Worm (Caenorhabditis elegans) whole organism, early embryonic: ENCODE measurements around the gene Y70C5C.1.

Experiments used
- F13C5.2 ChIP-seq: sonication (generic microtip); optimal IDR thresholded peaks from 2 replicates; lab custom pipeline; 2017; ENCODE audit warnings: mild to moderate bottlenecking, missing genetic modification characterization, inconsistent platforms, missing compliant biosample characterization
- ama-1 ChIP-seq: fragments of 150-350 bp; optimal IDR thresholded peaks from 2 replicates; lab custom pipeline; 2014
- ets-7 ChIP-seq: sonication (generic microtip); optimal IDR thresholded peaks from 2 replicates; lab custom pipeline; 2016; ENCODE audit warnings: missing genotype, missing genetic modification characterization, missing compliant biosample characterization
- flt-1 ChIP-seq: fragments of 200-800 bp; sonication (Bioruptor generic); IDR thresholded peaks from 2 replicates; pipeline ENCODE4 v1.3.6; 2022; ENCODE audit warnings: missing genetic modification characterization, missing compliant biosample characterization
- hmbx-1 ChIP-seq: sonication (generic microtip); optimal IDR thresholded peaks from 2 replicates; lab custom pipeline; 2016; ENCODE audit warnings: mild to moderate bottlenecking, missing genetic modification characterization, missing compliant biosample characterization
- pes-1 ChIP-seq: fragments of 200-800 bp; sonication (Bioruptor generic); IDR thresholded peaks from 2 replicates; pipeline ENCODE4 v1.3.6; 2022; ENCODE audit warnings: missing genetic modification reagents, missing genetic modification characterization, missing compliant biosample characterization
- scrt-1 ChIP-seq: fragments of 200-800 bp; sonication (Bioruptor generic); IDR thresholded peaks from 2 replicates; pipeline ENCODE4 v1.3.6; 2022; ENCODE audit warnings: missing genetic modification characterization, missing compliant biosample characterization
- tbx-11 ChIP-seq: fragments of 200-800 bp; sonication (Bioruptor generic); IDR thresholded peaks from 2 replicates; pipeline ENCODE4 v1.3.6; 2022; ENCODE audit warnings: missing genetic modification characterization, missing compliant biosample characterization

DNA sequence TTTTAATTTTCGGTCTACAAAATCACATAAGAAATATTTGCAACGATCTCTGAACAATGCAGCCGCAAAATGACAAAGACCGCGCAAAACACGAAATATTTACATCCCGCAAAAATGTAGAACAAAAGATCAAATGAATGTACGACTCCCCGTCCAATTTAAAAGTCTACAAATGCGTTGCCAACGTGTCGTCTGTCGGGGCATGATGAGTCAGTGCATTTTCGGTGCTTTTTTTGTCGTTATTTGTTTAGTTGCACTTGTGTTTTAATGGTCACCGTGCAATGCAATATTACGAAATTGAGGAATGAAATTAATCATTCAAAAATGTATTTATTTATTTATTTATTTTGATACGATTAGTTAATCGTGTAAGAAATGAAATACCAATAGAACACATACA is 24.6 kb downstream of the Y70C5C.1 start:
- TF ChIP-seq ama-1, result no peak
- no peak for TF ChIP-seq pes-1 (GFP tag; lab: Robert Waterston, UW)
- no peak for TF ChIP-seq tbx-11 (GFP tag; lab: Robert Waterston, UW)
- TF ChIP-seq scrt-1 (GFP tag; lab: Robert Waterston, UW), result no peak
- no peak for TF ChIP-seq flt-1
- TF ChIP-seq hmbx-1, result no peak
- no peak for TF ChIP-seq ets-7 (tag; lab: Kevin White, UChicago)
- TF ChIP-seq F13C5.2 (tag; lab: Kevin White, UChicago), result no peak
